Worm (Caenorhabditis elegans): ENCODE data around the gene srj-8.

Gene srj-8

ce11 chrV:3281523-3281922 is 33.9 kb downstream of the srj-8 start, which contains the start of gene T28A11.25:
Gene T28A11.25 (plus strand): TSS chrV:3281823.
- TF ChIP-seq mec-3 (tag; optimal IDR thresholded peaks at IDR 0.05; ENCODE audit: borderline replicate concordance) (no peak), sdc-2 (tag; optimal IDR thresholded peaks at IDR 0.05) (no peak), ceh-30 (tag; optimal IDR thresholded peaks at IDR 0.05) (no peak)

DNA sequence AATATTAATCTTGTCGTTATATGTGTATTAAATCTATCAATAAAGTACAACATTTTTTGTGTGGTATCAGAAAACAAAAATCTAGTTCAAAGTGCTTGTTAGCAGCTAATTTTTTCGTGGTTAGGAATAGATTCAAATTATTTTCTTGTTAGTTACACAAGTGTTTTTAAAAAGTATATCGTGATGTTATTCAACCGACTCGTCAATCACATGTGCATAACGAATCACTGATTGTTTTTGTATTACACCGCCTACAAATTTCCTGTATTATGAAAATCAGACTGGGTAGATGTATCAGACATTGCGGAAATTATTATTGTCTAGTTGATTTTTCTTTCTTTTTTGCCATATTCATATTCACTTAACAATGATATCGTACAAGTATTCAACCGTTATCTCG is 35.3 kb downstream of the srj-8 start, which contains the start of gene str-64:
Gene str-64 (plus strand): TSS at position 301 of the 400 bp plus-strand sequence.
- TF ChIP-seq ceh-19 (GFP tag; optimal IDR thresholded peaks at IDR 0.05) = no peak
- no peak for TF ChIP-seq unc-3 (GFP tag; conservative IDR thresholded peaks at IDR 0.05)
- no peak for TF ChIP-seq unc-3 (tag; optimal IDR thresholded peaks at IDR 0.05)
- no peak for TF ChIP-seq ceh-9 (tag; optimal IDR thresholded peaks at IDR 0.05)
- no peak for TF ChIP-seq fax-1 (tag; optimal IDR thresholded peaks at IDR 0.05)
- TF ChIP-seq elt-2 (tag; optimal IDR thresholded peaks at IDR 0.05) = no peak
- TF ChIP-seq syd-9 (tag; optimal IDR thresholded peaks at IDR 0.05) = no peak
- TF ChIP-seq pqm-1 (tag; optimal IDR thresholded peaks at IDR 0.05) = no peak
- TF ChIP-seq gmeb-2 (tag; optimal IDR thresholded peaks at IDR 0.05) = no peak
- no peak for TF ChIP-seq mec-3 (tag; optimal IDR thresholded peaks at IDR 0.05; ENCODE audit: borderline replicate concordance)
- TF ChIP-seq zip-5 (tag; optimal IDR thresholded peaks at IDR 0.05) = no peak
- no peak for TF ChIP-seq ttx-3 (tag; optimal IDR thresholded peaks at IDR 0.05)
- no peak for TF ChIP-seq rnt-1 (tag; optimal IDR thresholded peaks at IDR 0.05)
- TF ChIP-seq pax-1 (tag; optimal IDR thresholded peaks at IDR 0.05) = no peak
- TF ChIP-seq T23F11.4 (GFP tag; optimal IDR thresholded peaks at IDR 0.05) = no peak
- TF ChIP-seq nfya-1 (tag; optimal IDR thresholded peaks at IDR 0.05) = no peak
- TF ChIP-seq lim-6 (tag; optimal IDR thresholded peaks at IDR 0.05) = no peak
- TF ChIP-seq tbx-7 (tag; optimal IDR thresholded peaks at IDR 0.05) = no peak

DNA sequence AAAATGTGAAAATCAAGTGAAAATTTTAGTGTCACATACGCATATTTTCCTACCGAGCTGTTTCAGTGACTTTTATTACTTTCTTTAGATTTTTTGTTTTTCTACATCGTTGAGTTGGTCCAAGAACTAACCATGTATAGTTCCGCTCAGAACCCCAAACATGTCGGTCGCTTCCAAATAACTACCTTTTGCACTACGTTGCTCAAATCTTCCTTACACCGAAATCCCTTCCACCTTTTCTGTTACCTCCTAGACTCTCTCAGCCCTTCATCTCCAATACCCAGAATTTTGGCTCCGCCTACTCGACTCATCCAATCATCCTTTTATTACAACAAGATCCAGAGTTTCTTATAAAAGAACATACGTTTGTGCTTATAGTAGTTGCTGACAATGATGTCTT is 37.0 kb downstream of the srj-8 start, which contains the start of gene F35F10.5:
Gene F35F10.5 (plus strand): TSS at position 301 of the 400 bp plus-strand sequence.
- TF ChIP-seq K02D7.2 (tag; optimal IDR thresholded peaks at IDR 0.05) (no peak), hlh-6 (tag; optimal IDR thresholded peaks at IDR 0.05) (no peak), unc-55 (GFP tag; optimal IDR thresholded peaks at IDR 0.05) (no peak), C08G9.2 (tag; optimal IDR thresholded peaks at IDR 0.05) (no peak), hlh-30 (tag; optimal IDR thresholded peaks at IDR 0.05; ENCODE audit: insufficient read depth) (no peak), syd-9 (tag; optimal IDR thresholded peaks at IDR 0.05) (no peak), unc-3 (GFP tag; conservative IDR thresholded peaks at IDR 0.05) (no peak), unc-3 (tag; optimal IDR thresholded peaks at IDR 0.05) (no peak), lim-6 (tag; optimal IDR thresholded peaks at IDR 0.05) (no peak), unc-42 (tag; optimal IDR thresholded peaks at IDR 0.05) (no peak), pax-1 (tag; optimal IDR thresholded peaks at IDR 0.05) (no peak), ahr-1 (tag; optimal IDR thresholded peaks at IDR 0.05) (no peak), ceh-2 (tag; optimal IDR thresholded peaks at IDR 0.05) (no peak), sdc-2 (tag; optimal IDR thresholded peaks at IDR 0.05) (no peak), fkh-10 (GFP tag; optimal IDR thresholded peaks at IDR 0.05) (no peak), elt-2 (tag; optimal IDR thresholded peaks at IDR 0.05) (no peak), fkh-6 (tag; optimal IDR thresholded peaks at IDR 0.05) (no peak), pha-4 (tag; optimal IDR thresholded peaks at IDR 0.05) (no peak), tbx-7 (tag; optimal IDR thresholded peaks at IDR 0.05) (no peak), K09A11.1 (tag; optimal IDR thresholded peaks at IDR 0.05; ENCODE audit: insufficient read depth) (no peak), ceh-31 (tag; optimal IDR thresholded peaks at IDR 0.05) (no peak)

DNA sequence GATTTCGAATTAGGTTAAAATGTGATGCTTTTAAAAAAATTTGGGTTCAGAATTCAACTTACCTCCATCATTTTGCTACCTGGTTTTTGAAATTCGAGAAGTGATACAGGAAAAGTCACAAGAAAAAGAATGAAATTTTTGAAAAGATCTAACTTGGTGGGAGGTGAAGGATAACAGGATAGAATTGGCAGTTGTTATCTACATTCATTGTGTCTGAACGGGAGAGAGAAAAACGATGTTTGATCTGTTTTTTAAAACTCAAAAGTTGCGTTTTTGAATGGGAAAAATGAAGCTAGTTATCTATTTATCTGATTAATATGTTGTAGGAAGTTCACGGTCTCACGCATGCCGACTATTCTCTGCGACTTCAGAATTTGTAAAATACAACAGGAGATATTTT is 39.7 kb downstream of the srj-8 start, which contains the start of gene F35F10.7:
Gene F35F10.7 (minus strand): TSS at position 101 of the 400 bp plus-strand sequence.
- TF ChIP-seq Y22D7AL.16 (tag; optimal IDR thresholded peaks at IDR 0.05) (no peak), lim-6 (tag; optimal IDR thresholded peaks at IDR 0.05) (no peak), dmd-4 (tag; optimal IDR thresholded peaks at IDR 0.05; ENCODE audit: borderline replicate concordance) (no peak), syd-9 (tag; optimal IDR thresholded peaks at IDR 0.05) (no peak), ceh-30 (tag; optimal IDR thresholded peaks at IDR 0.05) (no peak), nhr-232 (tag; optimal IDR thresholded peaks at IDR 0.05) (no peak)
